Worm (Caenorhabditis elegans) whole organism, early embryonic: ENCODE results near the gene T03F6.9.

Source experiments
- ama-1 ChIP-seq: fragments of 150-350 bp; optimal IDR thresholded peaks from 2 replicates; lab custom pipeline; 2014
- ceh-13 ChIP-seq: fragments of 200-800 bp; sonication (Bioruptor generic); optimal IDR thresholded peaks from 2 replicates; lab custom pipeline; 2018; ENCODE audit warnings: mild to moderate bottlenecking, missing genetic modification characterization, missing compliant biosample characterization
- ceh-36 ChIP-seq: sonication (generic microtip); optimal IDR thresholded peaks from 2 replicates; lab custom pipeline; 2016; ENCODE audit warnings: missing genetic modification characterization, inconsistent platforms, missing compliant biosample characterization
- hmbx-1 ChIP-seq: sonication (generic microtip); optimal IDR thresholded peaks from 2 replicates; lab custom pipeline; 2016; ENCODE audit warnings: mild to moderate bottlenecking, missing genetic modification characterization, missing compliant biosample characterization
- hmg-4 ChIP-seq: fragments of 200-800 bp; sonication (Bioruptor generic); optimal IDR thresholded peaks from 2 replicates; lab custom pipeline; 2018; ENCODE audit warnings: mild to moderate bottlenecking, missing genetic modification characterization, missing compliant biosample characterization
- pes-1 ChIP-seq: fragments of 200-800 bp; sonication (Bioruptor generic); IDR thresholded peaks from 2 replicates; pipeline ENCODE4 v1.3.6; 2022; ENCODE audit warnings: missing genetic modification reagents, missing genetic modification characterization, missing compliant biosample characterization
- scrt-1 ChIP-seq: fragments of 200-800 bp; sonication (Bioruptor generic); IDR thresholded peaks from 2 replicates; pipeline ENCODE4 v1.3.6; 2022; ENCODE audit warnings: missing genetic modification characterization, missing compliant biosample characterization

- TF ChIP-seq hmbx-1 (tag; lab: Kevin White, UChicago) (no peak), scrt-1 (no peak), ceh-13 (GFP tag; lab: Kevin White, UChicago) (no peak), pes-1 (GFP tag; lab: Robert Waterston, UW) (no peak), ceh-36 (no peak), ama-1 (lab: Kevin White, UChicago) (no peak), hmg-4 (GFP tag; lab: Kevin White, UChicago) (no peak)
Measured at ce11 chrIII:13393239-13393638, 22.4 kb upstream of the T03F6.9 start, which contains the start of gene dnj-17.
